Worm (Caenorhabditis elegans): ENCODE results near the gene math-10.

Gene math-10

DNA sequence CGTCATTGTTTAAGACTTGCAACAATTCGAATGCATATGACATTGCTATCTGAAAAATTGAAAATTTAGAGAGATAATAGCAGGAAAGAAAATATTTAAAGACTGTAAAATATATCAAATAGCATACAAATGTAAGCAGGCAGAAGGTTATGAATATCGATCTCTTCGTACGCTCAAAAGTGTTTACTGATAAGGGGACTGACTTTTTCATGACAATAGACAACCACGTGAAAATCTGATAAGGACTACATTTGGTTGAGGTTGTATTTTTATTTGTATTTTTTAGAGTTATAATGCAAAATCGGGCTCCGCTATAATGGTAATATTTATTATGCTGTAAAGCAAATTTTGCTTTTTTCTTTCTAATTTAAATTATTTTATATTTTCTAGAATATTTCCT is 28.4 kb upstream of the math-10 start, which contains the start of the genes C52E2.5 and C52E2.4:
TSS of gene C52E2.5 (minus strand) at position 43 of the 400 bp plus-strand sequence.
TSS of gene C52E2.4 (plus strand) at position 252 of the 400 bp plus-strand sequence.
- TF ChIP-seq ceh-63 (GFP tag; optimal IDR thresholded peaks at IDR 0.05) (no peak), nhr-85 (tag) (no peak), swsn-7 (tag; optimal IDR thresholded peaks at IDR 0.05) (no peak), unc-62 (GFP tag; optimal IDR thresholded peaks at IDR 0.05) (no peak), mep-1 (tag; optimal IDR thresholded peaks at IDR 0.05) (no peak), vab-15 (tag; optimal IDR thresholded peaks at IDR 0.05) (no peak), elt-2 (tag; optimal IDR thresholded peaks at IDR 0.05) (peak; percentile 96), efl-1 (optimal IDR thresholded peaks at IDR 0.05) (no peak), efl-1 (GFP tag; optimal IDR thresholded peaks at IDR 0.05 in 1 of 2) (peak in 1 of 2 experiments; percentile 16), pag-3 (tag; optimal IDR thresholded peaks at IDR 0.05; ENCODE audit: borderline replicate concordance, insufficient read depth) (no peak), tlp-1 (tag; optimal IDR thresholded peaks at IDR 0.05) (peak; percentile 45), unc-130 (tag; optimal IDR thresholded peaks at IDR 0.05) (no peak), ces-1 (GFP tag; optimal IDR thresholded peaks at IDR 0.05) (no peak), elt-3 (tag; optimal IDR thresholded peaks at IDR 0.05) (no peak), pax-3 (tag; optimal IDR thresholded peaks at IDR 0.05) (no peak), unc-86 (tag; optimal IDR thresholded peaks at IDR 0.05) (no peak), efl-3 (GFP tag; optimal IDR thresholded peaks at IDR 0.05) (no peak), sptf-1 (tag; optimal IDR thresholded peaks at IDR 0.05) (no peak), pqm-1 (tag; optimal IDR thresholded peaks at IDR 0.05) (peak; percentile 16), hlh-17 (GFP tag; optimal IDR thresholded peaks at IDR 0.05; ENCODE audit: borderline replicate concordance) (no peak), fkh-4 (tag; optimal IDR thresholded peaks at IDR 0.05; ENCODE audit: borderline replicate concordance) (no peak), lin-35 (GFP tag; optimal IDR thresholded peaks at IDR 0.05) (peak in 1 of 2 experiments; percentile 34), alr-1 (tag; optimal IDR thresholded peaks at IDR 0.05; ENCODE audit: borderline replicate concordance) (no peak), snu-23 (GFP tag; optimal IDR thresholded peaks at IDR 0.05) (no peak), egl-13 (tag; optimal IDR thresholded peaks at IDR 0.05) (peak; percentile 5), grh-1 (GFP tag; IDR thresholded peaks at IDR 0.05) (no peak), ama-1 (optimal IDR thresholded peaks at IDR 0.05) (no peak), lin-14 (GFP tag; optimal IDR thresholded peaks at IDR 0.05) (no peak), ceh-88 (GFP tag; IDR thresholded peaks at IDR 0.05) (no peak), hlh-4 (tag; optimal IDR thresholded peaks at IDR 0.05) (no peak), mdl-1 (tag; optimal IDR thresholded peaks at IDR 0.05) (no peak), aha-1 (tag; optimal IDR thresholded peaks at IDR 0.05) (no peak)

DNA sequence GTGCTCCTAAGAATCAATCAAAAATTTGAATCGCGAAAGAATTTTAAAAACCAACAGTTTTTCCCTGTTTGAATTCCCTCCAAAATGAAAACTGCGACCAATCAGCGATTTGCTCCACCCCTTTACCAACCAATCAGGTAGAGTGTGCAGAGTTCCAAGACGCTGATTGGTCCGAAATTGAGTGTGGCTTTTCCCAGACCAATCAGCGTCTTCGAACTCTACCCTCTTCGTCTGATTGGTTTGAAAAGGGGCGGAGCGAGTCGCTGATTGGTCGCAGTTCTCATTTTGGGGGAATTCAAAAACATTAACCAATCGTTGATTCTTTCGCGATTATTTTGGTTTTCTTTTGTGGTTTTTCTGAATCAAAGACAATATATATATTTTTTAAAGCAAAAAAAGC is 26.8 kb upstream of the math-10 start:
- TF ChIP-seq ceh-63 (GFP tag; optimal IDR thresholded peaks at IDR 0.05): no peak
- no peak for TF ChIP-seq ztf-11 (tag; optimal IDR thresholded peaks at IDR 0.05)
- TF ChIP-seq F16B12.6 (tag; optimal IDR thresholded peaks at IDR 0.05): no peak
- TF ChIP-seq blmp-1 (tag; optimal IDR thresholded peaks at IDR 0.05): no peak
- no peak for TF ChIP-seq mef-2 (tag; optimal IDR thresholded peaks at IDR 0.05)
- TF ChIP-seq fkh-10 (GFP tag; optimal IDR thresholded peaks at IDR 0.05): no peak
- no peak for TF ChIP-seq grh-1 (GFP tag; IDR thresholded peaks at IDR 0.05)
- TF ChIP-seq nhr-90 (tag; optimal IDR thresholded peaks at IDR 0.05; ENCODE audit: poor library complexity): no peak
- no peak for TF ChIP-seq irx-1 (tag; optimal IDR thresholded peaks at IDR 0.05)
- TF ChIP-seq ceh-8 (GFP tag; optimal IDR thresholded peaks at IDR 0.05): no peak
- no peak for TF ChIP-seq zip-4 (GFP tag; optimal IDR thresholded peaks at IDR 0.05)
- TF ChIP-seq hpl-2 (GFP tag; optimal IDR thresholded peaks at IDR 0.05): no peak

All from whole organism, L1 larva.